Fruit fly (Drosophila melanogaster): ENCODE measurements around the gene Arp1.
A peak's percentile ranks its signal among the peaks of the same experiment; 100 is the strongest.

The Arp1 gene

dm6 chr3R:12647954-12648353, 43.6 kb upstream of the Arp1 start, which contains the start of gene Dtg:
Gene Dtg, plus strand, starts transcription at chr3R:12648058.
- TF ChIP-seq EcR (GFP tag; optimal IDR thresholded peaks at IDR 0.05) (peak; percentile 66), CG4496 (GFP tag; IDR thresholded peaks at IDR 0.05) (peak; percentile 50; the same call in 1 of the 3 replicates), rn (GFP tag; IDR thresholded peaks at IDR 0.05) (no peak), CG14655 (GFP tag; optimal IDR thresholded peaks at IDR 0.05) (no peak), Ets98B (GFP tag; IDR thresholded peaks at IDR 0.05) (0 out of 2 replicates have a peak, but pooled peaks have one; percentile 11), CG12605 (GFP tag; IDR thresholded peaks at IDR 0.05) (0 out of 2 replicates have a peak, but pooled peaks have one; percentile 24)

DNA sequence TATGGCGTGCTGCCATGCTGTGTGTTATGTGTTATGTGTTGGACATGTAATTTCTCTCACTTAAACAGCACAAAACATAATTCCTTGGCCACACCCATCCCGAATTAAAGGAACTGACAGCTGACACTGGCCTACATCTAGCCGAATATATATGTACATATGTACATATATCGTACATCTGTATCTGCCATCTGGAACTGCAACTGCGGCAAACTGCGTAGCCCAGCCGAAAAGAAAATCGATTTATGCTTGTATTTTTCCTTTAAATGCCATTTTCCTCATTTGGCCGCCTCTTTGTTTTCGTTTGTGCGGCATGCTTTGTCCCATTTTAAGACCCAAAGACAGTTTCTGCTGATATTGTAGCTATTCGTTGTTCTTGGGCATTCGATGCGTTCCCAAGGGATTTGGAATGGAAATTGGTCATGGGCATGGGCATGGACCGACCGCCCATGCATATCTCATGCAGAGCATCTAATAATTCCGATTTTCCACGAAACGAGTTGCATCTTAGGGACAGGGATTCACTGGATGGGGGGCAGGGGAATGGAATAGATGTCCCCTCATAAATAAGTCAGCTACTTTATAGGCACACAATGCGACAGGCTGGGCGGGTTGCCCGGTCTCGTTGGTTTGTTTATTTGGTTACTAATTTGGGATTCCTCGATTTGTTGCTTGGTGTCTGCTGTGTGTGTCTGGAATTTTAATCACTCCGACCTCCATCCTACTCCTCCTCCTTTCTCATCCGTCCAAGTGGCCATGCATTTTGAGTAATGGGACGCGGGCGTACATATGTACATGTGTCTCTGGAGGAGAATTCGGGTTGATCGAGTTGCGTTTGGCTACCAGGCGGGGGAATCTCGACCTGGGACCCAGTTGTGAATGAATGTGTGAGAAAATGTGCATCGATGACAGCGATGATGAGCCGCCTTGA, 42.2 kb upstream of the Arp1 start:
- TF ChIP-seq CG15710 (tag; optimal IDR thresholded peaks at IDR 0.05) (no peak), CG32121 (GFP tag; IDR thresholded peaks at IDR 0.05) (no peak), rn (GFP tag; IDR thresholded peaks at IDR 0.05) (no peak), CG9948 (tag; optimal IDR thresholded peaks at IDR 0.05) (no peak), gl (tag; optimal IDR thresholded peaks at IDR 0.05) (no peak), Ets98B (GFP tag; IDR thresholded peaks at IDR 0.05) (no peak), CG4496 (GFP tag; IDR thresholded peaks at IDR 0.05) (no peak), D1 (tag; optimal IDR thresholded peaks at IDR 0.05) (no peak), fd96Ca (GFP tag; IDR thresholded peaks at IDR 0.05) (no peak), CG8159 (tag; optimal IDR thresholded peaks at IDR 0.05) (no peak), Snoo (tag; optimal IDR thresholded peaks at IDR 0.05) (no peak), CG17806 (tag; optimal IDR thresholded peaks at IDR 0.05) (no peak), CG14655 (GFP tag; optimal IDR thresholded peaks at IDR 0.05) (no peak), CG12605 (GFP tag; IDR thresholded peaks at IDR 0.05) (no peak), CG8301 (tag; optimal IDR thresholded peaks at IDR 0.05) (no peak), CG34367 (tag; optimal IDR thresholded peaks at IDR 0.05) (no peak), Pif1B (GFP tag; optimal IDR thresholded peaks at IDR 0.05) (no peak), CG10348 (GFP tag; IDR thresholded peaks at IDR 0.05) (no peak), CG13204 (GFP tag; optimal IDR thresholded peaks at IDR 0.05) (no peak), EcR (GFP tag; optimal IDR thresholded peaks at IDR 0.05) (no peak)

dm6 chr3R:12650537-12650936, 41.0 kb upstream of the Arp1 start:
- no peak for TF ChIP-seq CG14655 (GFP tag; optimal IDR thresholded peaks at IDR 0.05)
- TF ChIP-seq D1 (tag; optimal IDR thresholded peaks at IDR 0.05): peak; percentile 29

- TF ChIP-seq rn (GFP tag; IDR thresholded peaks at IDR 0.05): no peak
- TF ChIP-seq CG9948 (tag; optimal IDR thresholded peaks at IDR 0.05): no peak
- TF ChIP-seq Pif1A (GFP tag; optimal IDR thresholded peaks at IDR 0.05): no peak
- TF ChIP-seq CG4496 (GFP tag; IDR thresholded peaks at IDR 0.05): no peak
- TF ChIP-seq CG15710 (tag; optimal IDR thresholded peaks at IDR 0.05): no peak
Observed at dm6 chr3R:12652736-12653135, 38.8 kb upstream of the Arp1 start.

dm6 chr3R:12653511-12654252, 37.9 kb upstream of the Arp1 start:
- TF ChIP-seq CG14655 (GFP tag; optimal IDR thresholded peaks at IDR 0.05) (peak; percentile 55), CG4496 (GFP tag; IDR thresholded peaks at IDR 0.05) (0 out of 3 replicates have a peak, but pooled peaks have one; percentile 18), CG8301 (tag; optimal IDR thresholded peaks at IDR 0.05) (peak; percentile 47), Ets98B (GFP tag; IDR thresholded peaks at IDR 0.05) (peak; percentile 46), fd96Ca (GFP tag; IDR thresholded peaks at IDR 0.05) (peak; percentile 80), rn (GFP tag; IDR thresholded peaks at IDR 0.05) (peak; percentile 46), CG32121 (GFP tag; IDR thresholded peaks at IDR 0.05) (peak; percentile 79), CG10348 (GFP tag; IDR thresholded peaks at IDR 0.05) (peak; percentile 52; the same call in 1 of the 2 replicates), CG13204 (GFP tag; optimal IDR thresholded peaks at IDR 0.05) (no peak), CG12605 (GFP tag; IDR thresholded peaks at IDR 0.05) (no peak), CG17806 (tag; optimal IDR thresholded peaks at IDR 0.05) (no peak)

dm6 chr3R:12654253-12654623, 37.3 kb upstream of the Arp1 start, which contains the start of gene CG6225:
Gene CG6225, plus strand, starts transcription at chr3R:12654577.
- TF ChIP-seq Ets98B (GFP tag; IDR thresholded peaks at IDR 0.05) (no peak), CG15710 (tag; optimal IDR thresholded peaks at IDR 0.05) (no peak), CG4496 (GFP tag; IDR thresholded peaks at IDR 0.05) (no peak), gl (tag; optimal IDR thresholded peaks at IDR 0.05) (no peak), CG8301 (tag; optimal IDR thresholded peaks at IDR 0.05) (no peak)

Measured in whole organism, pupa.